Fruit fly (Drosophila melanogaster) whole organism: ENCODE results near the gene danr.

Experiments used
- CG8478 ChIP-seq: fragments of >200 bp; optimal IDR thresholded peaks from 2 replicates; lab custom pipeline; 2018; ENCODE audit warnings: inconsistent platforms
- Dll ChIP-seq: fragments of >200 bp; optimal IDR thresholded peaks from 2 replicates; lab custom pipeline; 2017
- EcR ChIP-seq, 2 experiments: fragments of >200 bp; optimal IDR thresholded peaks; 2 replicates each; lab custom pipeline; 2017; ENCODE audit warnings: missing biosample characterization in 2 of 2, missing genetic modification characterization in 2 of 2, missing genetic modification reagents in 2 of 2
- psq ChIP-seq: fragments of >200 bp; optimal IDR thresholded peaks from 2 replicates; lab custom pipeline; 2017
- usp ChIP-seq: fragments of >200 bp; optimal IDR thresholded peaks from 2 replicates; lab custom pipeline; 2017; ENCODE audit warnings: missing biosample characterization, missing genetic modification characterization, mixed read lengths

dm6 chr3R:25174244-25174643 is 36.4 kb downstream of the danr start:
- no peak for TF ChIP-seq usp (GFP tag; lab: Kevin White, UChicago)
- no peak for TF ChIP-seq Dll (lab: Kevin White, UChicago)
- TF ChIP-seq psq (lab: Kevin White, UChicago) = no peak
- TF ChIP-seq EcR (GFP tag; optimal IDR thresholded peaks at IDR 0.05; lab: Kevin White, UChicago) = no peak
- no peak for TF ChIP-seq CG8478 (lab: Kevin White, UChicago)
